Worm (Caenorhabditis elegans): ENCODE measurements around the gene F57A8.7.
A peak's percentile ranks its signal among the peaks of the same experiment; 100 is the strongest.

Gene F57A8.7

DNA sequence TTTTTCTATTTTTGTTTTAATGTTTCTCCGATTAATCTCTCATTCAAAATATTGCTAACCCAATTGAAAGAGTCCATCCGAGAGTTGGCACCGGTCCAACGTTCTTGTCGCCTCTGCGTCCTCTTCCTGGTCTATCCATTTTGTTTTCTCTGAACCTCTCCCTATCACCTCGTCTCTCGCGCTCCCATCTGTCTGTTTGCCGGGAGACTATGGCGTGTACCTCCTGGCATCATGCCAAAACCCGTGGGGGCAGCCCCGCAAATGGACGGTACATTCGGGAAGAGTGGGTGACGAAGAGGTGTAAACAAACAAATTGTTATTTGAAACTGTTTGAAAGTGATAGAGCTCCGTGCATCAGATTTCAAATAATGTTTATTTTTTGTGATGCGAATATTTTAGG is 39.3 kb upstream of the F57A8.7 start, which contains the start of gene T06E8.2 (continued):
- no peak for TF ChIP-seq ztf-4 (tag; optimal IDR thresholded peaks at IDR 0.05)
- no peak for TF ChIP-seq nhr-237 (tag; optimal IDR thresholded peaks at IDR 0.05)
- no peak for TF ChIP-seq sox-4 (tag; optimal IDR thresholded peaks at IDR 0.05)
- no peak for TF ChIP-seq pqm-1 (tag; optimal IDR thresholded peaks at IDR 0.05)
- no peak for TF ChIP-seq nhr-12 (tag; optimal IDR thresholded peaks at IDR 0.05)
- no peak for TF ChIP-seq sup-37 (GFP tag; optimal IDR thresholded peaks at IDR 0.05)
- TF ChIP-seq hlh-4 (tag; optimal IDR thresholded peaks at IDR 0.05): no peak
- no peak for TF ChIP-seq zip-4 (GFP tag; optimal IDR thresholded peaks at IDR 0.05)
- peak; percentile 52 for TF ChIP-seq tbx-2 (tag; optimal IDR thresholded peaks at IDR 0.05)
- TF ChIP-seq lsy-2 (tag; optimal IDR thresholded peaks at IDR 0.05): peak; percentile 34 to 43
- TF ChIP-seq unc-62 (GFP tag; optimal IDR thresholded peaks at IDR 0.05): no peak
- peak; percentile 35 for TF ChIP-seq xbp-1 (tag; optimal IDR thresholded peaks at IDR 0.05)
- TF ChIP-seq nhr-84 (tag; optimal IDR thresholded peaks at IDR 0.05): no peak
- peak; percentile 18 for TF ChIP-seq nhr-90 (tag; optimal IDR thresholded peaks at IDR 0.05; ENCODE audit: poor library complexity)
- TF ChIP-seq elt-3 (tag; optimal IDR thresholded peaks at IDR 0.05): no peak
- no peak for TF ChIP-seq alr-1 (tag; optimal IDR thresholded peaks at IDR 0.05; ENCODE audit: borderline replicate concordance)
- TF ChIP-seq skn-1 (tag; optimal IDR thresholded peaks at IDR 0.05): peak; percentile 49
- TF ChIP-seq mab-9 (GFP tag; IDR thresholded peaks at IDR 0.05): no peak
- peak; percentile 40 to 44 for TF ChIP-seq efl-1 (optimal IDR thresholded peaks at IDR 0.05)
- peak; percentile 15 to 74 for TF ChIP-seq efl-1 (GFP tag; optimal IDR thresholded peaks at IDR 0.05 in 1 of 2)
- peak; percentile 48 for TF ChIP-seq nhr-47 (tag; optimal IDR thresholded peaks at IDR 0.05)
- no peak for TF ChIP-seq C16A3.4 (tag; optimal IDR thresholded peaks at IDR 0.05)
- TF ChIP-seq nhr-76 (tag; optimal IDR thresholded peaks at IDR 0.05): no peak
- TF ChIP-seq mef-2 (tag; optimal IDR thresholded peaks at IDR 0.05): no peak
- TF ChIP-seq dsc-1 (tag; optimal IDR thresholded peaks at IDR 0.05): peak; percentile 80
- TF ChIP-seq lin-35 (GFP tag; optimal IDR thresholded peaks at IDR 0.05): peak; percentile 32 to 40
- no peak for TF ChIP-seq aha-1 (tag; optimal IDR thresholded peaks at IDR 0.05)
- peak in 1 of 2 experiments; percentile 15 for TF ChIP-seq egl-27 (tag; optimal IDR thresholded peaks at IDR 0.05)
- no peak for TF ChIP-seq vab-15 (tag; optimal IDR thresholded peaks at IDR 0.05)
- no peak for TF ChIP-seq ets-5 (GFP tag; IDR thresholded peaks at IDR 0.05)
- TF ChIP-seq zag-1 (tag; optimal IDR thresholded peaks at IDR 0.05): no peak
- peak in 1 of 2 experiments; percentile 10 for TF ChIP-seq ztf-11 (tag; optimal IDR thresholded peaks at IDR 0.05)
- TF ChIP-seq fos-1 (tag; optimal IDR thresholded peaks at IDR 0.05): no peak
- no peak for TF ChIP-seq hpl-2 (GFP tag; optimal IDR thresholded peaks at IDR 0.05)
- no peak for TF ChIP-seq unc-98 (GFP tag; IDR thresholded peaks at IDR 0.05)
- peak; percentile 80 for TF ChIP-seq nhr-71 (tag; optimal IDR thresholded peaks at IDR 0.05)
- peak; percentile 58 for TF ChIP-seq nhr-19 (GFP tag; conservative IDR thresholded peaks at IDR 0.05)

DNA sequence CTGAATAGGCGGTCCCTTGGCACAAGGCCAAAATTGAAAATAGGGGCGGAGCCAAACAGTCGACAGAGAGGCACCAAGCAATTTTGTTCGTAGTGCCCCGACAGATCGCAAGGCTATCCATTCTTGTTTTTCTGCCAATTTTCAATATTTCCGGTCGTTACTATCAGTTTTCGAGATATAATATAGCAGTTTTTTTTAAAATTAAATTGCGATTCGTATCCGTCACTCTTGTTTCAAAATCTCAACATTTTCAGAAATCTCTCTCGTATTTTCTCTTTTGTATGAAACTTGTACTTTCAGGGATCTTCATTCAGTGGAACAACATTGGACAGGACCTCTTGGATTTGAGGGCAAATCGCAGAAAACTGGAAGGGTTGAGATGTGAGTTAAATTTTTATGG is 38.5 kb upstream of the F57A8.7 start, which contains the start of gene F57A8.1:
Gene F57A8.1 (plus strand): TSS at position 301 of the 400 bp plus-strand sequence.
- TF ChIP-seq ceh-63 (GFP tag; optimal IDR thresholded peaks at IDR 0.05) (no peak), nhr-47 (tag; optimal IDR thresholded peaks at IDR 0.05) (no peak), ztf-4 (tag; optimal IDR thresholded peaks at IDR 0.05) (no peak), hpl-2 (GFP tag; optimal IDR thresholded peaks at IDR 0.05) (no peak), zag-1 (tag; optimal IDR thresholded peaks at IDR 0.05) (no peak), isw-1 (GFP tag; IDR thresholded peaks at IDR 0.05) (no peak), efl-3 (GFP tag; optimal IDR thresholded peaks at IDR 0.05) (no peak), lsy-2 (tag; optimal IDR thresholded peaks at IDR 0.05) (no peak), egl-27 (tag; optimal IDR thresholded peaks at IDR 0.05) (no peak), lin-14 (GFP tag; optimal IDR thresholded peaks at IDR 0.05) (no peak), xbp-1 (tag; optimal IDR thresholded peaks at IDR 0.05) (no peak), ceh-90 (tag; optimal IDR thresholded peaks at IDR 0.05) (no peak), Y116A8C.19 (tag; optimal IDR thresholded peaks at IDR 0.05; ENCODE audit: borderline replicate concordance) (no peak), F16B12.6 (tag; optimal IDR thresholded peaks at IDR 0.05) (no peak), C34B4.2 (tag; optimal IDR thresholded peaks at IDR 0.05) (no peak), dpl-1 (GFP tag; optimal IDR thresholded peaks at IDR 0.05) (no peak), unc-98 (GFP tag; IDR thresholded peaks at IDR 0.05) (no peak), sox-4 (tag; optimal IDR thresholded peaks at IDR 0.05) (no peak), nhr-77 (tag; optimal IDR thresholded peaks at IDR 0.05) (no peak)
